Fruit fly (Drosophila melanogaster) whole organism, embryonic: Measurements from ENCODE around the gene BtbVII.
A peak's percentile ranks its signal among the peaks of the same experiment; 100 is the strongest.

Source experiments
- BEAF-32 ChIP-seq: fragments of 200-800 bp; sonication (Bioruptor generic); optimal IDR thresholded peaks from 3 replicates; lab custom pipeline; 2017; ENCODE audit warnings: missing biosample characterization, missing genetic modification characterization, mild to moderate bottlenecking, moderate library complexity, missing genetic modification reagents
- CG1024 ChIP-seq: fragments of 200-800 bp; sonication (Bioruptor generic); IDR thresholded peaks from 2 replicates; pipeline ENCODE4 v1.3.6; 2022; ENCODE audit warnings: missing biosample characterization, missing genetic modification characterization
- CG12942 ChIP-seq: fragments of 200-800 bp; sonication (Bioruptor generic); optimal IDR thresholded peaks from 3 replicates; lab custom pipeline; 2016; ENCODE audit warnings: missing biosample characterization, missing genetic modification characterization
- CG13624 ChIP-seq: fragments of 200-800 bp; sonication (Bioruptor generic); optimal IDR thresholded peaks from 2 replicates; lab custom pipeline; 2016; ENCODE audit warnings: missing biosample characterization, missing genetic modification characterization
- CG14441 ChIP-seq: fragments of 200-800 bp; sonication (Bioruptor generic); IDR thresholded peaks from 2 replicates; pipeline ENCODE4 v1.3.6; 2022; ENCODE audit warnings: missing biosample characterization, missing genetic modification characterization
- CG15269 ChIP-seq: fragments of 200-800 bp; sonication (Bioruptor generic); optimal IDR thresholded peaks from 2 replicates; lab custom pipeline; 2018; ENCODE audit warnings: missing biosample characterization, mild to moderate bottlenecking, missing genetic modification characterization, moderate library complexity
- CG15479 ChIP-seq: fragments of 200-800 bp; sonication (Bioruptor generic); optimal IDR thresholded peaks from 3 replicates; lab custom pipeline; 2019; ENCODE audit warnings: missing biosample characterization, mild to moderate bottlenecking, missing genetic modification characterization, moderate library complexity
- CG15514 ChIP-seq: fragments of 200-800 bp; sonication (Bioruptor generic); optimal IDR thresholded peaks from 3 replicates; lab custom pipeline; 2017; ENCODE audit warnings: missing biosample characterization, missing genetic modification characterization, mild to moderate bottlenecking, moderate library complexity, missing genetic modification reagents
- CG15696 ChIP-seq: fragments of 200-800 bp; sonication (Bioruptor generic); optimal IDR thresholded peaks from 2 replicates; lab custom pipeline; 2019; ENCODE audit warnings: missing biosample characterization, mild to moderate bottlenecking, missing genetic modification characterization, moderate library complexity
- CG1603 ChIP-seq: fragments of 200-800 bp; sonication (Bioruptor generic); optimal IDR thresholded peaks from 2 replicates; lab custom pipeline; 2019; ENCODE audit warnings: missing biosample characterization, mild to moderate bottlenecking, missing genetic modification characterization, moderate library complexity
- CG16813 ChIP-seq: fragments of 200-800 bp; sonication (Bioruptor generic); IDR thresholded peaks from 3 replicates; pipeline ENCODE4 v1.3.6; 2022; ENCODE audit warnings: missing biosample characterization, missing genetic modification characterization; ENCODE audit not compliant: partially characterized antibody
- CG2889 ChIP-seq: fragments of 200-800 bp; sonication (Bioruptor generic); IDR thresholded peaks from 3 replicates; pipeline ENCODE4 v1.3.6; 2022; ENCODE audit warnings: missing biosample characterization, missing genetic modification characterization
- CG3726 ChIP-seq: fragments of 200-800 bp; sonication (Bioruptor generic); IDR thresholded peaks from 3 replicates; pipeline ENCODE4, ENCODE4 v1.3.6; 2022; ENCODE audit warnings: missing biosample characterization, missing genetic modification characterization
- CG4730 ChIP-seq: fragments of 200-800 bp; sonication (Bioruptor generic); IDR thresholded peaks from 2 replicates; pipeline ENCODE4 v1.3.6; 2022; ENCODE audit warnings: missing biosample characterization, missing genetic modification characterization
- CG7271 ChIP-seq: fragments of 200-800 bp; sonication (Bioruptor generic); optimal IDR thresholded peaks from 2 replicates; lab custom pipeline; 2018; ENCODE audit warnings: missing biosample characterization, mild to moderate bottlenecking, missing genetic modification characterization, moderate library complexity
- Camta ChIP-seq: fragments of 200-800 bp; sonication (Bioruptor generic); optimal IDR thresholded peaks from 2 replicates; lab custom pipeline; 2016; ENCODE audit warnings: missing biosample characterization, missing genetic modification characterization
- D19A ChIP-seq: fragments of 200-800 bp; optimal IDR thresholded peaks from 3 replicates; lab custom pipeline; 2019; ENCODE audit warnings: missing biosample characterization, mild to moderate bottlenecking, missing genetic modification characterization, moderate library complexity
- Dll ChIP-seq: fragments of 200-800 bp; sonication (Bioruptor generic); IDR thresholded peaks from 4 replicates; pipeline ENCODE4 v1.3.6; 2022; ENCODE audit warnings: missing biosample characterization, missing genetic modification characterization; ENCODE audit not compliant: partially characterized antibody
- Doc3 ChIP-seq: fragments of 200-800 bp; sonication (Bioruptor generic); IDR thresholded peaks from 3 replicates; pipeline ENCODE4 v1.3.6; 2022; ENCODE audit warnings: missing biosample characterization, missing genetic modification characterization; ENCODE audit not compliant: partially characterized antibody
- Dref ChIP-seq: fragments of 200-800 bp; sonication (Bioruptor generic); IDR thresholded peaks from 2 replicates; pipeline ENCODE4 v1.3.6; 2022; ENCODE audit warnings: missing biosample characterization, missing genetic modification characterization
- Fer3 ChIP-seq: fragments of 200-800 bp; sonication (Bioruptor generic); optimal IDR thresholded peaks from 2 replicates; lab custom pipeline; 2018; ENCODE audit warnings: missing biosample characterization, mild to moderate bottlenecking, missing genetic modification characterization, moderate library complexity
- Hr51 ChIP-seq, 2 experiments: fragments of 200-800 bp; sonication (Bioruptor generic); optimal IDR thresholded peaks; 2 replicates in 1 of 2; 3 replicates in 1 of 2; lab custom pipeline; 2016 to 2018; ENCODE audit warnings: missing biosample characterization in 2 of 2, missing genetic modification characterization in 2 of 2, mild to moderate bottlenecking in 1 of 2, moderate library complexity in 1 of 2
- MBD-R2 ChIP-seq: fragments of 200-800 bp; sonication (Bioruptor generic); IDR thresholded peaks from 2 replicates; pipeline ENCODE4 v1.3.6; 2022; ENCODE audit warnings: missing biosample characterization, missing genetic modification characterization
- Scr ChIP-seq: fragments of 200-800 bp; sonication (Bioruptor generic); IDR thresholded peaks from 2 replicates; pipeline ENCODE4 v1.3.6; 2022; ENCODE audit warnings: missing biosample characterization, missing genetic modification characterization; ENCODE audit not compliant: partially characterized antibody
- Sin3A ChIP-seq: fragments of >200 bp; optimal IDR thresholded peaks from 2 replicates; lab custom pipeline; 2018
- Stat92E ChIP-seq, 3 experiments: fragments of >200 bp in 2 of 3; fragments of 200-800 bp in 1 of 3; sonication (Bioruptor generic) in 1 of 3; optimal IDR thresholded peaks; 2 replicates each; lab custom pipeline; 2017 to 2019; ENCODE audit warnings: missing biosample characterization in 3 of 3, missing genetic modification characterization in 3 of 3, mild to moderate bottlenecking in 1 of 3, moderate library complexity in 1 of 3
- YL-1 ChIP-seq: fragments of 200-800 bp; sonication (Bioruptor generic); optimal IDR thresholded peaks from 3 replicates; lab custom pipeline; 2017; ENCODE audit warnings: missing biosample characterization, mild to moderate bottlenecking, missing genetic modification characterization
- amos ChIP-seq: fragments of 200-800 bp; sonication (Bioruptor generic); IDR thresholded peaks from 2 replicates; pipeline ENCODE4 v1.3.6; 2022; ENCODE audit warnings: missing biosample characterization, missing genetic modification characterization; ENCODE audit not compliant: partially characterized antibody
- bab2 ChIP-seq: fragments of 200-800 bp; sonication (Bioruptor generic); optimal IDR thresholded peaks from 2 replicates; lab custom pipeline; 2016; ENCODE audit warnings: missing biosample characterization, missing genetic modification characterization
- bbx ChIP-seq: fragments of 200-800 bp; sonication (Bioruptor generic); IDR thresholded peaks from 2 replicates; pipeline ENCODE4 v1.3.6; 2022; ENCODE audit warnings: missing biosample characterization, missing genetic modification characterization; ENCODE audit not compliant: partially characterized antibody
- bigmax ChIP-seq: fragments of 200-800 bp; sonication (Bioruptor generic); optimal IDR thresholded peaks from 2 replicates; lab custom pipeline; 2018; ENCODE audit warnings: missing biosample characterization, mild to moderate bottlenecking, missing genetic modification characterization
- cato ChIP-seq: fragments of 200-800 bp; sonication (Bioruptor generic); optimal IDR thresholded peaks from 2 replicates; lab custom pipeline; 2016; ENCODE audit warnings: missing biosample characterization, missing genetic modification characterization, borderline replicate concordance
- caup ChIP-seq: fragments of 200-800 bp; sonication (Bioruptor generic); optimal IDR thresholded peaks from 3 replicates; lab custom pipeline; 2017; ENCODE audit warnings: missing biosample characterization, mild to moderate bottlenecking, missing genetic modification characterization, moderate library complexity; ENCODE audit not compliant: severe bottlenecking
- crol ChIP-seq: fragments of 200-800 bp; sonication (Bioruptor generic); IDR thresholded peaks from 2 replicates; pipeline ENCODE4 v1.3.6; 2022; ENCODE audit warnings: missing biosample characterization, missing genetic modification characterization
- dm ChIP-seq: fragments of 200-800 bp; sonication (Bioruptor generic); optimal IDR thresholded peaks from 3 replicates; lab custom pipeline; 2016; ENCODE audit warnings: missing biosample characterization, missing genetic modification characterization
- ftz-f1 ChIP-seq: fragments of 200-800 bp; sonication (Bioruptor generic); optimal IDR thresholded peaks from 2 replicates; lab custom pipeline; 2016; ENCODE audit warnings: missing biosample characterization, missing genetic modification characterization
- hbn ChIP-seq: fragments of 200-800 bp; sonication (Bioruptor generic); IDR thresholded peaks from 2 replicates; pipeline ENCODE4 v1.3.6; 2022; ENCODE audit warnings: missing biosample characterization, missing genetic modification characterization; ENCODE audit not compliant: partially characterized antibody
- kay ChIP-seq: fragments of 200-800 bp; sonication (Bioruptor generic); optimal IDR thresholded peaks from 2 replicates; lab custom pipeline; 2016; ENCODE audit warnings: missing biosample characterization, missing genetic modification characterization
- maf-S ChIP-seq: fragments of 200-800 bp; sonication (Bioruptor generic); optimal IDR thresholded peaks from 2 replicates; lab custom pipeline; 2016; ENCODE audit warnings: missing biosample characterization, missing genetic modification characterization
- odd ChIP-seq: fragments of 200-800 bp; sonication (Bioruptor generic); optimal IDR thresholded peaks from 2 replicates; lab custom pipeline; 2017; ENCODE audit warnings: missing biosample characterization, mild to moderate bottlenecking, missing genetic modification characterization
- onecut ChIP-seq: fragments of 200-800 bp; sonication (Bioruptor generic); IDR thresholded peaks from 2 replicates; pipeline ENCODE4 v1.3.6; 2022; ENCODE audit warnings: missing biosample characterization, missing genetic modification characterization
- peb ChIP-seq: fragments of 200-800 bp; sonication (Bioruptor generic); IDR thresholded peaks from 2 replicates; pipeline ENCODE4 v1.3.6; 2022; ENCODE audit warnings: missing biosample characterization, missing genetic modification characterization
- row ChIP-seq: fragments of 200-800 bp; sonication (Bioruptor generic); IDR thresholded peaks from 3 replicates; pipeline ENCODE4 v1.3.6; 2022; ENCODE audit warnings: missing biosample characterization, missing genetic modification characterization
- tgo ChIP-seq: fragments of 200-800 bp; sonication (Bioruptor generic); IDR thresholded peaks from 3 replicates; pipeline ENCODE4 v1.3.6; 2022; ENCODE audit warnings: missing biosample characterization, missing genetic modification characterization
- tio ChIP-seq: fragments of 200-800 bp; sonication (Bioruptor generic); optimal IDR thresholded peaks from 2 replicates; lab custom pipeline; 2017; ENCODE audit warnings: missing biosample characterization, missing genetic modification characterization, inconsistent platforms
- wek ChIP-seq: fragments of 200-800 bp; sonication (Bioruptor generic); optimal IDR thresholded peaks from 3 replicates; lab custom pipeline; 2018; ENCODE audit warnings: missing biosample characterization, mild to moderate bottlenecking, missing genetic modification characterization, moderate library complexity

BtbVII gene

dm6 chr3L:3159309-3160194 is 11.1 kb downstream of the BtbVII start, which contains the start of the genes ND-30 and CG15812 (continued):
- TF ChIP-seq CG12942 (no peak), tio (GFP tag; lab: Kevin White, UChicago) (no peak), CG1024 (GFP tag; lab: Robert Waterston, UW) (no peak), crol (GFP tag; lab: Robert Waterston, UW) (no peak), tgo (GFP tag; lab: Robert Waterston, UW) (no peak), CG15269 (no peak), CG4730 (no peak), wek (no peak), CG15696 (tag; lab: Kevin White, UChicago) (peak; percentile 14), peb (GFP tag; lab: Robert Waterston, UW) (no peak), bab2 (GFP tag; lab: Kevin White, UChicago) (no peak), D19A (tag; lab: Kevin White, UChicago) (no peak), CG3726 (GFP tag; lab: Robert Waterston, UW) (no peak), cato (GFP tag; lab: Kevin White, UChicago) (no peak), CG15479 (no peak)

DNA sequence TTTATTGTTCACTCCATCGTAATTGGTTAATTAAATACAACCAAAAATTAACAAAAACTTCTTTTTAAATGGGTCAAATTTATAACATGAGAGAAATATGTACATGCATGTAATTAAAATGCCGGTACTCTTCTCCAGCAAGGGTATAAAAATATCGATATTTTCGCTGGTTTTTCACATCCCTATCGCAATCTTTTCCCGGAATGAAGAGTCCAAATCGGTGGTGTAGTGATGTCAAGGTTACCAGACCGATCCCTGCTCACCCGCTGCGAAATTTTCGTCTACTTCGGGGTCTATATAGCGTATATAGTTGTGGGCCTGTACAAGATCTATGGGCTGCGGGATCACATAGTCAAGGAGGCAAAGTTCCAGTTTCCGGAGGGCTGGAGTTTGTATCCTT is 13.5 kb downstream of the BtbVII start, which contains the start of gene rasp:
Gene rasp (plus strand): TSS at position 213 of the 400 bp plus-strand sequence.
- peak; percentile 63 for TF ChIP-seq BEAF-32 (GFP tag; lab: Kevin White, UChicago)
- no peak for TF ChIP-seq dm (GFP tag; lab: Kevin White, UChicago)
- no peak for TF ChIP-seq caup
- TF ChIP-seq YL-1 (GFP tag; lab: Kevin White, UChicago): peak; percentile 34
- no peak for TF ChIP-seq cato (GFP tag; lab: Kevin White, UChicago)
- TF ChIP-seq maf-S (GFP tag; lab: Kevin White, UChicago): no peak
- no peak for TF ChIP-seq Sin3A (lab: Kevin White, UChicago)
- no peak for TF ChIP-seq CG7271 (tag; lab: Kevin White, UChicago)
- TF ChIP-seq Camta (GFP tag; lab: Kevin White, UChicago): no peak
- no peak for TF ChIP-seq CG14441 (GFP tag; lab: Robert Waterston, UW)
- peak; percentile 55 for TF ChIP-seq hbn (GFP tag; lab: Robert Waterston, UW)
- TF ChIP-seq Fer3 (tag; lab: Kevin White, UChicago): no peak
- TF ChIP-seq Doc3: 0 out of 3 replicates have a peak, but pooled peaks have one; percentile 38
- TF ChIP-seq D19A (tag; lab: Kevin White, UChicago): no peak
- peak in 1 of 3 experiments; percentile 8 for TF ChIP-seq Stat92E (GFP tag; optimal IDR thresholded peaks at IDR 0.05; lab: Kevin White, UChicago)
- 0 out of 3 replicates have a peak, but pooled peaks have one; percentile 35 for TF ChIP-seq CG16813
- no peak for TF ChIP-seq odd
- no peak for TF ChIP-seq CG13624 (GFP tag; lab: Kevin White, UChicago)
- TF ChIP-seq amos (GFP tag; lab: Robert Waterston, UW): peak; percentile 48
- no peak for TF ChIP-seq kay (GFP tag; lab: Kevin White, UChicago)
- no peak for TF ChIP-seq bigmax (GFP tag; lab: Kevin White, UChicago)
- TF ChIP-seq row (GFP tag; lab: Robert Waterston, UW): 0 out of 3 replicates have a peak, but pooled peaks have one; percentile 16
- TF ChIP-seq Dref (GFP tag; lab: Robert Waterston, UW): peak; percentile 56
- peak; percentile 21 for TF ChIP-seq CG1603 (tag; lab: Kevin White, UChicago)
- TF ChIP-seq Hr51 (GFP tag; optimal IDR thresholded peaks at IDR 0.05; lab: Kevin White, UChicago): no peak
- peak; percentile 63 for TF ChIP-seq Scr
- TF ChIP-seq onecut (GFP tag; lab: Robert Waterston, UW): no peak
- no peak for TF ChIP-seq CG2889 (GFP tag; lab: Robert Waterston, UW)
- TF ChIP-seq MBD-R2 (GFP tag; lab: Robert Waterston, UW): peak; percentile 51
- TF ChIP-seq bbx (GFP tag; lab: Robert Waterston, UW): peak; percentile 45; the same call in 1 of the 2 replicates
- peak; percentile 65; the same call in 3 of the 4 replicates for TF ChIP-seq Dll
- TF ChIP-seq ftz-f1: peak; percentile 41
- peak; percentile 42 for TF ChIP-seq CG15514 (GFP tag; lab: Kevin White, UChicago)
